Fruit fly (Drosophila melanogaster) whole organism, embryonic: Measurements from ENCODE around the gene CG14331.

Source experiments
- B-H2 ChIP-seq: fragments of 200-800 bp; sonication (Bioruptor generic); optimal IDR thresholded peaks from 2 replicates; lab custom pipeline; 2018; ENCODE audit warnings: missing biosample characterization, mild to moderate bottlenecking, missing genetic modification characterization
- BtbVII ChIP-seq: fragments of 200-800 bp; sonication (Bioruptor generic); optimal IDR thresholded peaks from 3 replicates; lab custom pipeline; 2017; ENCODE audit warnings: missing biosample characterization, mild to moderate bottlenecking, missing genetic modification characterization
- CG1024 ChIP-seq: fragments of 200-800 bp; sonication (Bioruptor generic); IDR thresholded peaks from 2 replicates; pipeline ENCODE4 v1.3.6; 2022; ENCODE audit warnings: missing biosample characterization, missing genetic modification characterization
- CG12219 ChIP-seq: fragments of 200-800 bp; sonication (Bioruptor generic); optimal IDR thresholded peaks from 3 replicates; lab custom pipeline; 2018; ENCODE audit warnings: missing biosample characterization, mild to moderate bottlenecking, missing genetic modification characterization
- CG12744 ChIP-seq: fragments of 200-800 bp; sonication (Bioruptor generic); optimal IDR thresholded peaks from 2 replicates; lab custom pipeline; 2016; ENCODE audit warnings: missing biosample characterization, missing genetic modification characterization
- CG13424 ChIP-seq: fragments of 200-800 bp; sonication (Bioruptor generic); optimal IDR thresholded peaks from 2 replicates; lab custom pipeline; 2019; ENCODE audit warnings: missing biosample characterization, mild to moderate bottlenecking, missing genetic modification characterization, moderate library complexity
- CG17328 ChIP-seq: fragments of 200-800 bp; sonication (Bioruptor generic); IDR thresholded peaks from 2 replicates; pipeline ENCODE4 v1.3.6; 2022; ENCODE audit warnings: missing biosample characterization, missing genetic modification characterization
- CG30020 ChIP-seq: fragments of 200-800 bp; optimal IDR thresholded peaks from 2 replicates; lab custom pipeline; 2019; ENCODE audit warnings: missing biosample characterization, mild to moderate bottlenecking, missing genetic modification characterization, moderate library complexity
- CG3163 ChIP-seq: fragments of 200-800 bp; sonication (Bioruptor generic); optimal IDR thresholded peaks from 3 replicates; lab custom pipeline; 2016; ENCODE audit warnings: missing biosample characterization, missing genetic modification characterization
- CG33557 ChIP-seq: fragments of 200-800 bp; sonication (Bioruptor generic); optimal IDR thresholded peaks from 2 replicates; lab custom pipeline; 2019; ENCODE audit warnings: missing biosample characterization, mild to moderate bottlenecking, missing genetic modification characterization, moderate library complexity
- CG3838 ChIP-seq: fragments of 200-800 bp; sonication (Bioruptor generic); optimal IDR thresholded peaks from 3 replicates; lab custom pipeline; 2016; ENCODE audit warnings: missing biosample characterization, missing genetic modification characterization
- CG43689 ChIP-seq: fragments of 200-800 bp; sonication (Bioruptor generic); IDR thresholded peaks from 2 replicates; pipeline ENCODE4 v1.3.6; 2022; ENCODE audit warnings: missing biosample characterization, missing genetic modification characterization
- CG4404 ChIP-seq: fragments of 200-800 bp; sonication (Bioruptor generic); IDR thresholded peaks from 2 replicates; pipeline ENCODE4 v1.3.6; 2022; ENCODE audit warnings: missing biosample characterization, missing genetic modification characterization
- CG4820 ChIP-seq: fragments of 200-800 bp; sonication (Bioruptor generic); optimal IDR thresholded peaks from 3 replicates; lab custom pipeline; 2016; ENCODE audit warnings: missing biosample characterization, missing genetic modification characterization
- CG4854 ChIP-seq: fragments of 200-800 bp; sonication (Bioruptor generic); optimal IDR thresholded peaks from 2 replicates; lab custom pipeline; 2016; ENCODE audit warnings: missing biosample characterization, missing genetic modification characterization, inconsistent platforms
- CG6683 ChIP-seq: fragments of 200-800 bp; sonication (Bioruptor generic); optimal IDR thresholded peaks from 2 replicates; lab custom pipeline; 2017; ENCODE audit warnings: missing biosample characterization, mild to moderate bottlenecking, missing genetic modification characterization, missing genetic modification reagents
- CG9727 ChIP-seq: fragments of 200-800 bp; sonication (Bioruptor generic); optimal IDR thresholded peaks from 3 replicates; lab custom pipeline; 2017; ENCODE audit warnings: missing biosample characterization, mild to moderate bottlenecking, missing genetic modification characterization
- CG9797 ChIP-seq: fragments of 200-800 bp; sonication (Bioruptor generic); optimal IDR thresholded peaks from 3 replicates; lab custom pipeline; 2018; ENCODE audit warnings: missing biosample characterization, mild to moderate bottlenecking, missing genetic modification characterization
- CHES-1-like ChIP-seq: fragments of 200-800 bp; sonication (Bioruptor generic); optimal IDR thresholded peaks from 2 replicates; lab custom pipeline; 2016; ENCODE audit warnings: missing biosample characterization, missing genetic modification characterization
- CTCF ChIP-seq: fragments of 200-800 bp; sonication (Bioruptor generic); optimal IDR thresholded peaks from 2 replicates; lab custom pipeline; 2017; ENCODE audit warnings: missing biosample characterization, mild to moderate bottlenecking, missing genetic modification characterization, moderate library complexity
- CoRest ChIP-seq: fragments of 200-800 bp; sonication (Bioruptor generic); optimal IDR thresholded peaks from 3 replicates; lab custom pipeline; 2018; ENCODE audit warnings: missing biosample characterization, mild to moderate bottlenecking, missing genetic modification characterization, moderate library complexity
- D19A ChIP-seq: fragments of 200-800 bp; optimal IDR thresholded peaks from 3 replicates; lab custom pipeline; 2019; ENCODE audit warnings: missing biosample characterization, mild to moderate bottlenecking, missing genetic modification characterization, moderate library complexity
- Deaf1 ChIP-seq: fragments of 200-800 bp; optimal IDR thresholded peaks from 3 replicates; lab custom pipeline; 2019; ENCODE audit warnings: missing biosample characterization, mild to moderate bottlenecking, missing genetic modification characterization, moderate library complexity
- Doc3 ChIP-seq: fragments of 200-800 bp; sonication (Bioruptor generic); IDR thresholded peaks from 3 replicates; pipeline ENCODE4 v1.3.6; 2022; ENCODE audit warnings: missing biosample characterization, missing genetic modification characterization; ENCODE audit not compliant: partially characterized antibody
- E2f2 ChIP-seq: fragments of 200-800 bp; sonication (Bioruptor generic); IDR thresholded peaks from 2 replicates; pipeline ENCODE4 v1.3.6; 2022; ENCODE audit warnings: missing biosample characterization, missing genetic modification characterization
- Fer2 ChIP-seq: fragments of 200-800 bp; sonication (Bioruptor generic); optimal IDR thresholded peaks from 2 replicates; lab custom pipeline; 2018; ENCODE audit warnings: missing biosample characterization, mild to moderate bottlenecking, missing genetic modification characterization, moderate library complexity
- H15 ChIP-seq: fragments of 200-800 bp; sonication (Bioruptor generic); IDR thresholded peaks from 3 replicates; pipeline ENCODE4 v1.3.6; 2022; ENCODE audit warnings: missing biosample characterization, missing genetic modification characterization
- HLH4C ChIP-seq: fragments of 200-800 bp; sonication (Bioruptor generic); IDR thresholded peaks from 3 replicates; pipeline ENCODE4 v1.3.6; 2022; ENCODE audit warnings: missing biosample characterization, missing genetic modification characterization; ENCODE audit not compliant: partially characterized antibody
- Hr3 ChIP-seq: fragments of 200-800 bp; sonication (Bioruptor generic); optimal IDR thresholded peaks from 3 replicates; lab custom pipeline; 2016; ENCODE audit warnings: missing biosample characterization, missing genetic modification characterization
- NC2β ChIP-seq: fragments of 200-800 bp; sonication (Bioruptor generic); optimal IDR thresholded peaks from 2 replicates; lab custom pipeline; 2016; ENCODE audit warnings: missing biosample characterization, missing genetic modification characterization
- Sin3A ChIP-seq: fragments of >200 bp; optimal IDR thresholded peaks from 2 replicates; lab custom pipeline; 2018
- ab ChIP-seq: fragments of 200-800 bp; sonication (Bioruptor generic); optimal IDR thresholded peaks from 2 replicates; lab custom pipeline; 2016; ENCODE audit warnings: missing biosample characterization, missing genetic modification characterization
- amos ChIP-seq: fragments of 200-800 bp; sonication (Bioruptor generic); IDR thresholded peaks from 2 replicates; pipeline ENCODE4 v1.3.6; 2022; ENCODE audit warnings: missing biosample characterization, missing genetic modification characterization; ENCODE audit not compliant: partially characterized antibody
- az2 ChIP-seq: fragments of 200-800 bp; sonication (Bioruptor generic); optimal IDR thresholded peaks from 3 replicates; lab custom pipeline; 2016; ENCODE audit warnings: missing biosample characterization, missing genetic modification characterization
- caup ChIP-seq: fragments of 200-800 bp; sonication (Bioruptor generic); optimal IDR thresholded peaks from 3 replicates; lab custom pipeline; 2017; ENCODE audit warnings: missing biosample characterization, mild to moderate bottlenecking, missing genetic modification characterization, moderate library complexity; ENCODE audit not compliant: severe bottlenecking
- croc ChIP-seq: fragments of 200-800 bp; sonication (Bioruptor generic); conservative IDR thresholded peaks from 3 replicates; pipeline ENCODE4 v1.3.6; 2022; ENCODE audit warnings: missing biosample characterization, missing genetic modification characterization
- eyg ChIP-seq: fragments of 200-800 bp; sonication (Bioruptor generic); optimal IDR thresholded peaks from 3 replicates; lab custom pipeline; 2016; ENCODE audit warnings: missing biosample characterization, missing genetic modification characterization
- gem ChIP-seq: fragments of 200-800 bp; sonication (Bioruptor generic); optimal IDR thresholded peaks from 2 replicates; lab custom pipeline; 2019; ENCODE audit warnings: missing biosample characterization, mild to moderate bottlenecking, missing genetic modification characterization, moderate library complexity
- jing ChIP-seq: fragments of 200-800 bp; sonication (Bioruptor generic); optimal IDR thresholded peaks from 2 replicates; lab custom pipeline; 2018; ENCODE audit warnings: missing biosample characterization, mild to moderate bottlenecking, missing genetic modification characterization
- knrl ChIP-seq: fragments of 200-800 bp; sonication (Bioruptor generic); IDR thresholded peaks from 3 replicates; pipeline ENCODE4 v1.3.6; 2022; ENCODE audit warnings: missing biosample characterization, missing genetic modification characterization; ENCODE audit not compliant: partially characterized antibody
- lilli ChIP-seq: fragments of 200-800 bp; sonication (Bioruptor generic); optimal IDR thresholded peaks from 3 replicates; lab custom pipeline; 2016; ENCODE audit warnings: missing biosample characterization, missing genetic modification characterization
- lmd ChIP-seq: fragments of 200-800 bp; sonication (Bioruptor generic); IDR thresholded peaks from 2 replicates; pipeline ENCODE4 v1.3.6; 2022; ENCODE audit warnings: missing biosample characterization, missing genetic modification characterization
- nau ChIP-seq: fragments of 200-800 bp; sonication (Bioruptor generic); optimal IDR thresholded peaks from 3 replicates; lab custom pipeline; 2017; ENCODE audit warnings: missing biosample characterization, mild to moderate bottlenecking, missing genetic modification characterization, missing genetic modification reagents
- nmo ChIP-seq: fragments of 200-800 bp; sonication (Bioruptor generic); optimal IDR thresholded peaks from 2 replicates; lab custom pipeline; 2018; ENCODE audit warnings: missing biosample characterization, mild to moderate bottlenecking, missing genetic modification characterization, moderate library complexity
- rib ChIP-seq: fragments of 200-800 bp; sonication (Bioruptor generic); IDR thresholded peaks from 2 replicates; pipeline ENCODE4 v1.3.6; 2022; ENCODE audit warnings: missing biosample characterization, missing genetic modification characterization
- row ChIP-seq: fragments of 200-800 bp; sonication (Bioruptor generic); IDR thresholded peaks from 3 replicates; pipeline ENCODE4 v1.3.6; 2022; ENCODE audit warnings: missing biosample characterization, missing genetic modification characterization
- seq ChIP-seq: fragments of 200-800 bp; sonication (Bioruptor generic); IDR thresholded peaks from 2 replicates; pipeline ENCODE4 v1.3.6; 2022; ENCODE audit warnings: missing biosample characterization, missing genetic modification characterization
- ttk ChIP-seq: fragments of 200-800 bp; sonication (Bioruptor generic); IDR thresholded peaks from 2 replicates; pipeline ENCODE4 v2.1.2; 2022; ENCODE audit warnings: missing biosample characterization, missing genetic modification characterization
- tup ChIP-seq: fragments of 200-800 bp; sonication (Bioruptor generic); optimal IDR thresholded peaks from 2 replicates; lab custom pipeline; 2016; ENCODE audit warnings: missing biosample characterization, mild to moderate bottlenecking, missing genetic modification characterization, moderate library complexity
- vvl ChIP-seq: fragments of 200-800 bp; sonication (Bioruptor generic); IDR thresholded peaks from 2 replicates; pipeline ENCODE4 v1.3.6; 2022; ENCODE audit warnings: missing biosample characterization, missing genetic modification characterization
- zf30C ChIP-seq: fragments of 200-800 bp; sonication (Bioruptor generic); optimal IDR thresholded peaks from 3 replicates; lab custom pipeline; 2018; ENCODE audit warnings: missing biosample characterization, mild to moderate bottlenecking, missing genetic modification characterization

The CG14331 gene

DNA sequence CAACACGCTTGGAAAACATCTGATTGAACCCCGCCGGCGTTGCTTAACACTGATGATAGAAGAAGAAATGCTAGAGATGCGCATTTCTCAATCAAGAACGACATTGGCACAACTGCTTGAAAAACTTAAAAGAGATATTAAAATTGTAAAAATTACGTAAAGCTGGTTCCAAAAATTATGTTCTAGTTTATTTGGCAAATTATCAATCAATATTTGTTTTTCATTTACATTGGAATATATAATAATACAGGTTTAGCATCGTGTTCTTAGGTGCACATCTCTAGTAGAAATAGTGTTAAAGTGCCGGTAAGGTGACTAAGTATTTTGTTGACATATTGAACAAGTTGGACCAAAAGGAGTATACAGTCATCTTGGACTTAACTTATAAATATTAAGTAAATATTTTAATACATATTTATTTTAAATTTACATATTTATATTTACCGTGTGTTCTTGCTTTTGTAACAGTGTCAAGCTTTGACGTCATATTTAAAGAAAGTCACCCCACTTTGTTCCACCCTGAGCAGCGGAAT lies 49.1 kb downstream of the CG14331 start, which contains the start of the genes Brf and sds22 (continued):
- peak; percentile 93 for TF ChIP-seq CHES-1-like (GFP tag; lab: Kevin White, UChicago)
- TF ChIP-seq CG9797 (GFP tag; lab: Kevin White, UChicago), result peak; percentile 53
- peak; percentile 93 for TF ChIP-seq CG12744 (GFP tag; lab: Kevin White, UChicago)
- TF ChIP-seq CG4854 (GFP tag; lab: Kevin White, UChicago), result peak; percentile 94
- TF ChIP-seq H15 (GFP tag; lab: Robert Waterston, UW), result peak; percentile 90
- peak; percentile 93 for TF ChIP-seq rib (GFP tag; lab: Robert Waterston, UW)
- peak; percentile 86 for TF ChIP-seq CG12219 (GFP tag; lab: Kevin White, UChicago)
- TF ChIP-seq CG9727 (GFP tag; lab: Kevin White, UChicago), result peak; percentile 95
- TF ChIP-seq croc (GFP tag; lab: Robert Waterston, UW), result peak; percentile 93
- TF ChIP-seq CTCF (GFP tag; lab: Kevin White, UChicago), result peak; percentile 46
- peak; percentile 95 for TF ChIP-seq CG4404 (GFP tag; lab: Robert Waterston, UW)
- TF ChIP-seq NC2β (GFP tag; lab: Kevin White, UChicago), result peak; percentile 95
- peak; percentile 86 for TF ChIP-seq jing (GFP tag; lab: Kevin White, UChicago)
- TF ChIP-seq CG43689 (GFP tag; lab: Robert Waterston, UW), result peak; percentile 78
- TF ChIP-seq CG4820 (GFP tag; lab: Kevin White, UChicago), result peak; percentile 96
- peak; percentile 97 for TF ChIP-seq B-H2 (GFP tag; lab: Kevin White, UChicago)
- TF ChIP-seq Fer2, result peak; percentile 96
- TF ChIP-seq E2f2 (GFP tag; lab: Robert Waterston, UW), result peak; percentile 73
- peak; percentile 73 for TF ChIP-seq HLH4C (GFP tag; lab: Robert Waterston, UW)
- TF ChIP-seq Hr3 (GFP tag; lab: Kevin White, UChicago), result peak; percentile 98
- peak; percentile 86 for TF ChIP-seq CG1024
- TF ChIP-seq ab (GFP tag; lab: Kevin White, UChicago), result peak; percentile 89
- TF ChIP-seq D19A (tag; lab: Kevin White, UChicago), result peak; percentile 87
- peak; percentile 79 for TF ChIP-seq CG3163
- TF ChIP-seq caup (GFP tag; lab: Kevin White, UChicago), result peak; percentile 94
- TF ChIP-seq nmo (GFP tag; lab: Kevin White, UChicago), result peak; percentile 98
- TF ChIP-seq nau, result peak; percentile 83
- peak; percentile 93 for TF ChIP-seq tup (GFP tag; lab: Kevin White, UChicago)
- peak; percentile 85 for TF ChIP-seq seq (GFP tag; lab: Robert Waterston, UW)
- TF ChIP-seq vvl (GFP tag; lab: Robert Waterston, UW), result peak; percentile 95
- peak; percentile 95 for TF ChIP-seq lmd (GFP tag; lab: Robert Waterston, UW)
- peak; percentile 94 for TF ChIP-seq ttk
- TF ChIP-seq CoRest (tag; lab: Kevin White, UChicago), result peak; percentile 98
- TF ChIP-seq knrl, result peak; percentile 87
- TF ChIP-seq lilli (GFP tag; lab: Kevin White, UChicago), result peak; percentile 98
- TF ChIP-seq CG17328 (GFP tag; lab: Robert Waterston, UW), result peak; percentile 86
- TF ChIP-seq az2 (GFP tag; lab: Kevin White, UChicago), result peak; percentile 96
- TF ChIP-seq Doc3 (GFP tag; lab: Robert Waterston, UW), result peak; percentile 80
- peak; percentile 98 for TF ChIP-seq gem
- TF ChIP-seq Sin3A, result peak; percentile 39
- no peak for TF ChIP-seq zf30C (GFP tag; lab: Kevin White, UChicago)
- peak; percentile 65 for TF ChIP-seq amos (GFP tag; lab: Robert Waterston, UW)
- TF ChIP-seq eyg (GFP tag; lab: Kevin White, UChicago), result peak; percentile 80
- TF ChIP-seq CG3838 (GFP tag; lab: Kevin White, UChicago), result peak; percentile 89
- peak; percentile 98 for TF ChIP-seq row (GFP tag; lab: Robert Waterston, UW)
- peak; percentile 95 for TF ChIP-seq CG33557 (GFP tag; lab: Kevin White, UChicago)
- peak; percentile 88 for TF ChIP-seq CG30020 (tag; lab: Kevin White, UChicago)
- TF ChIP-seq CG6683, result peak; percentile 82
- TF ChIP-seq Deaf1, result peak; percentile 75
- peak; percentile 91 for TF ChIP-seq BtbVII (GFP tag; lab: Kevin White, UChicago)
- peak; percentile 97 for TF ChIP-seq CG13424 (tag; lab: Kevin White, UChicago)
